Worm (Caenorhabditis elegans): ENCODE results near the gene sma-10.

DNA sequence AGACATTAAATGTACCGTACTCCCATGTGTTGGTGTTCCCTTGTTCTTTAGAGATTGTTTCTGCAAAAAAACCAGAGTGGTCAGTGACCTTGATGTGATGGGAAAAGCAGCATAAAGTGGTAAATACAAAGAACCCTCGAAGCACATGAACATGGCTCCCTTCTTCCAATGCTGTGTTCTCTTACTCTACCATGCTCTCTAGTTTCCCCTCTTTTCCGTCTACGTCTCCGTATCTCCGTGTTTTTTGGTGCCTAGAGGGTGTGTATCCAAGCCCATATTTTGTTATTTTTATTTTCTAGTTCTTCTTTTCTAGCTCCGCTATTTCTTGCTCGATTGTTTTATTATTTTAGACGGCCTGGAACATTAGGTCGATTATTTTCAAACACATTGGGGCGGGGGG lies 32.4 kb downstream of the sma-10 start:
- no peak for TF ChIP-seq nhr-12 (tag; optimal IDR thresholded peaks at IDR 0.05)
- TF ChIP-seq ceh-83 (GFP tag; optimal IDR thresholded peaks at IDR 0.05), result no peak

Data from whole organism, mixed stage, embryonic.